Worm (Caenorhabditis elegans): ENCODE results near the gene K06A4.6.

ce11 chrV:9457535-9457934 is 22.9 kb downstream of the K06A4.6 start:
- TF ChIP-seq nhr-11 (tag; optimal IDR thresholded peaks at IDR 0.05), result no peak
- no peak for TF ChIP-seq ztf-4 (tag; optimal IDR thresholded peaks at IDR 0.05)
- no peak for TF ChIP-seq elt-3 (tag; optimal IDR thresholded peaks at IDR 0.05)
- TF ChIP-seq zag-1 (tag; optimal IDR thresholded peaks at IDR 0.05), result no peak
- no peak for TF ChIP-seq nhr-77 (tag; optimal IDR thresholded peaks at IDR 0.05)
- TF ChIP-seq gmeb-1 (tag; optimal IDR thresholded peaks at IDR 0.05), result no peak
- no peak for TF ChIP-seq mab-5 (tag; optimal IDR thresholded peaks at IDR 0.05)
- TF ChIP-seq unc-62 (GFP tag; optimal IDR thresholded peaks at IDR 0.05), result no peak
- TF ChIP-seq fos-1 (tag; optimal IDR thresholded peaks at IDR 0.05), result no peak
- no peak for TF ChIP-seq nhr-6 (tag; optimal IDR thresholded peaks at IDR 0.05)
- no peak for TF ChIP-seq egl-27 (tag; optimal IDR thresholded peaks at IDR 0.05)
- no peak for TF ChIP-seq nhr-237 (tag; optimal IDR thresholded peaks at IDR 0.05)
